Fruit fly (Drosophila melanogaster): ENCODE results near the gene CG12523.
A peak's percentile ranks its signal among the peaks of the same experiment; 100 is the strongest.

CG12523 gene

DNA sequence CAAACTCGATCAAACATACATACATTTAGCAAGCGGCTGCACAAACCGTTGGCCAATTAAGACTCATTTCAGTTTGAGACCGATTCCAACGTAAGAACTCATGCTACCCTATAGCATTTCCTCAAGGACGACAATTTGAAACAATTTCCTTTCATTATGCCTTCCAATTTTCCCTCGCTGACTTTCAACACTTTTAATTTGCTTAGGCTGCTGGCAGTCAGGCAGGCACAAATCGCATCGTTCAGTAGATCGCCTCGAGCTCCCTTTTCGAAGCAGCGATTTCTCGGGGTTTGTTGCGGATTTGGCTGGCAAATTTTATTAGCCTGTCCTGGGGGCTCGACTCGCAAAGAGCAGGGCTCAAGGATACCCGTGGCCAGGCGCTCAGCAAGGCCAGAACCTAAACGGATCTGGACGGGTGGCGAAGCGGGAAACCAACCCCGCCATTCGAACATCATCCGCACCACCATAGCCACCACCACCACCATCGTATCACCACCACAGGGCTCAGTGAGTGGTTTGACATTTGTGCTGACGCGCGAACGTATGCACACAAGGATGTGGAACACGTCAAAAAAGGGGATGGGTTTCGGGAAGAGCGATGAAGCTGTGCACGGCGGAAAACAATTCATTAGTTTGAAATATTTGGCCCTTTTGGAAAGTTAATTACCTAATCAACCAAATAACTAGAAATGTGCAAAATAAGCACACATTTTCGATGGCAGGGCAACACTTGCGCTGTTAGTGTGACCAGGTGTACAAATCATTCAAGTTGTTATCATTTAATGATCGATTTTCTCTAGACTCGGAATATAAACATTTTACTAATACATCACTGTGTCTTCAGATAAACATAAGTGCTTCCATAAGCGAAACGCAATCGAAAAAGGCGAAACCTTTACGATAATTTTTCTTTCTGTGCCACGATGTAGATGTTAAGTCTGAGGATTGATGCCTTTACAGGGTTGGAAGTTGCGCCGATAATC lies 43.8 kb downstream of the CG12523 start (continued):
- TF ChIP-seq seq (GFP tag; IDR thresholded peaks at IDR 0.05), result 0 out of 2 replicates have a peak, but pooled peaks have one; percentile 23
- peak; percentile 58 for TF ChIP-seq CG10267 (tag; optimal IDR thresholded peaks at IDR 0.05)
- TF ChIP-seq bbx (GFP tag; IDR thresholded peaks at IDR 0.05; ENCODE audit: partially characterized antibody), result no peak
- peak; percentile 88 for TF ChIP-seq CG31224 (GFP tag; IDR thresholded peaks at IDR 0.05)
- TF ChIP-seq CG10274 (GFP tag; optimal IDR thresholded peaks at IDR 0.05), result no peak
- no peak for TF ChIP-seq CG1832 (GFP tag; optimal IDR thresholded peaks at IDR 0.05)
- TF ChIP-seq cas (GFP tag; IDR thresholded peaks at IDR 0.05), result no peak
- no peak for TF ChIP-seq Lim3 (GFP tag; IDR thresholded peaks at IDR 0.05)
- TF ChIP-seq rib (GFP tag; IDR thresholded peaks at IDR 0.05), result no peak
- no peak for TF ChIP-seq wdn (GFP tag; IDR thresholded peaks at IDR 0.05)
- no peak for TF ChIP-seq CG32772 (GFP tag; IDR thresholded peaks at IDR 0.05)
- no peak for TF ChIP-seq Nf-YB (GFP tag; optimal IDR thresholded peaks at IDR 0.05)
- no peak for TF ChIP-seq CG15269 (tag; optimal IDR thresholded peaks at IDR 0.05)
- no peak for TF ChIP-seq CG11093 (GFP tag; IDR thresholded peaks at IDR 0.05)
- peak; percentile 56 for TF ChIP-seq dmrt99B (tag; optimal IDR thresholded peaks at IDR 0.05)
- TF ChIP-seq CG31441 (GFP tag; IDR thresholded peaks at IDR 0.05), result peak; percentile 72
- peak; percentile 80 for TF ChIP-seq CG10979 (tag; optimal IDR thresholded peaks at IDR 0.05)
- TF ChIP-seq gem (tag; optimal IDR thresholded peaks at IDR 0.05), result peak; percentile 71
- TF ChIP-seq PHDP (tag; optimal IDR thresholded peaks at IDR 0.05), result peak; percentile 26
- TF ChIP-seq Neu2 (GFP tag; optimal IDR thresholded peaks at IDR 0.05; ENCODE audit: borderline replicate concordance), result no peak
- TF ChIP-seq CG9609 (GFP tag; optimal IDR thresholded peaks at IDR 0.05), result peak; percentile 10
- TF ChIP-seq CG11560 (tag; IDR thresholded peaks at IDR 0.05), result no peak
- TF ChIP-seq CG3838 (GFP tag; optimal IDR thresholded peaks at IDR 0.05), result no peak
- peak; percentile 63 for TF ChIP-seq CG7839 (tag; optimal IDR thresholded peaks at IDR 0.05)
- no peak for TF ChIP-seq CG10654 (GFP tag; optimal IDR thresholded peaks at IDR 0.05)
- TF ChIP-seq CG11398 (GFP tag; optimal IDR thresholded peaks at IDR 0.05), result peak; percentile 22
- TF ChIP-seq CG17829 (tag; optimal IDR thresholded peaks at IDR 0.05), result peak; percentile 53
- TF ChIP-seq Jarid2 (GFP tag; optimal IDR thresholded peaks at IDR 0.05), result no peak
- TF ChIP-seq CG1529 (GFP tag; optimal IDR thresholded peaks at IDR 0.05), result peak; percentile 12
- TF ChIP-seq Max (GFP tag; optimal IDR thresholded peaks at IDR 0.05), result no peak
- peak in 1 of 3 experiments; percentile 79 for TF ChIP-seq lola (GFP tag; optimal IDR thresholded peaks at IDR 0.05)
- peak; percentile 92 for TF ChIP-seq Ets65A (GFP tag)
- no peak for TF ChIP-seq C15 (GFP tag; IDR thresholded peaks at IDR 0.05)
- TF ChIP-seq CG7556 (GFP tag; optimal IDR thresholded peaks at IDR 0.05), result peak; percentile 67
- no peak for TF ChIP-seq NFAT (GFP tag; IDR thresholded peaks at IDR 0.05)
- no peak for TF ChIP-seq HLHmδ (GFP tag; optimal IDR thresholded peaks at IDR 0.05)
- TF ChIP-seq CG6254 (GFP tag; optimal IDR thresholded peaks at IDR 0.05), result peak; percentile 27
- 0 out of 2 replicates have a peak, but pooled peaks have one; percentile 21 for TF ChIP-seq CG4360 (GFP tag; IDR thresholded peaks at IDR 0.05)
- no peak for TF ChIP-seq CG7745 (tag; optimal IDR thresholded peaks at IDR 0.05)
- TF ChIP-seq CG8944 (GFP tag; optimal IDR thresholded peaks at IDR 0.05), result peak; percentile 3
- TF ChIP-seq CG8924 (tag; optimal IDR thresholded peaks at IDR 0.05), result peak; percentile 49
- TF ChIP-seq CG17802 (tag; optimal IDR thresholded peaks at IDR 0.05), result no peak
- no peak for TF ChIP-seq cad (GFP tag; optimal IDR thresholded peaks at IDR 0.05)
- peak; percentile 53 for TF ChIP-seq CG30403 (GFP tag; optimal IDR thresholded peaks at IDR 0.05)
- TF ChIP-seq CG12236 (GFP tag; optimal IDR thresholded peaks at IDR 0.05), result peak; percentile 1
- TF ChIP-seq CG15073 (GFP tag; optimal IDR thresholded peaks at IDR 0.05), result no peak
- TF ChIP-seq tna (GFP tag; IDR thresholded peaks at IDR 0.05; ENCODE audit: partially characterized antibody), result 0 out of 2 replicates have a peak, but pooled peaks have one; percentile 27
- TF ChIP-seq CHES-1-like (GFP tag; optimal IDR thresholded peaks at IDR 0.05), result no peak
